Worm (Caenorhabditis elegans): ENCODE data around the gene C45G9.6.

- no peak for TF ChIP-seq ets-4 (tag; optimal IDR thresholded peaks at IDR 0.05)
- no peak for TF ChIP-seq sdc-2 (tag; optimal IDR thresholded peaks at IDR 0.05)
- no peak for TF ChIP-seq ceh-30 (tag; optimal IDR thresholded peaks at IDR 0.05)
- TF ChIP-seq nhr-11 (tag; optimal IDR thresholded peaks at IDR 0.05): no peak
- TF ChIP-seq dve-1 (tag; optimal IDR thresholded peaks at IDR 0.05): no peak
Observed at ce11 chrIII:5036158-5036557, at the start of gene C45G9.6.
